Fruit fly (Drosophila melanogaster): ENCODE data around the gene RpL7-like.
A peak's percentile ranks its signal among the peaks of the same experiment; 100 is the strongest.

dm6 chr2L:12006397-12007330 lies 49.5 kb upstream of the RpL7-like start:
- TF ChIP-seq CG8478 (optimal IDR thresholded peaks at IDR 0.05): no peak
- peak in 1 of 2 experiments; percentile 12 for TF ChIP-seq CTCF (optimal IDR thresholded peaks at IDR 0.05)

Measured in S2 (cell line).